Worm (Caenorhabditis elegans) whole organism, L2 larva: ENCODE measurements around the gene K08H10.10.

Experiments used
- C34F6.9 ChIP-seq: fragments of 150-350 bp; optimal IDR thresholded peaks from 2 replicates; lab custom pipeline; 2014; ENCODE audit warnings: missing biosample characterization, missing genetic modification characterization
- F13H6.1 ChIP-seq: sonication (generic microtip); optimal IDR thresholded peaks from 2 replicates; lab custom pipeline; 2016; ENCODE audit warnings: missing genetic modification characterization, missing compliant biosample characterization
- R02D3.7 ChIP-seq: fragments of 150-350 bp; optimal IDR thresholded peaks from 2 replicates; lab custom pipeline; 2014; ENCODE audit warnings: missing biosample characterization, missing genetic modification characterization
- Y55F3AM.14 ChIP-seq: fragments of 200-800 bp; sonication (Bioruptor generic); optimal IDR thresholded peaks from 2 replicates; lab custom pipeline; 2018; ENCODE audit warnings: mild to moderate bottlenecking, missing genetic modification characterization, missing compliant biosample characterization
- ZK546.5 ChIP-seq: sonication (generic microtip); optimal IDR thresholded peaks from 2 replicates; lab custom pipeline; 2017; ENCODE audit warnings: missing biosample characterization, missing genetic modification characterization
- alr-1 ChIP-seq: fragments of 150-350 bp; optimal IDR thresholded peaks from 2 replicates; lab custom pipeline; 2014; ENCODE audit warnings: missing biosample characterization, missing genetic modification characterization
- aly-2 ChIP-seq: fragments of 150-350 bp; optimal IDR thresholded peaks from 2 replicates; lab custom pipeline; 2014; ENCODE audit warnings: missing biosample characterization, missing genetic modification characterization
- ama-1 ChIP-seq: fragments of 150-350 bp; optimal IDR thresholded peaks from 2 replicates; lab custom pipeline; 2018; ENCODE audit warnings: inconsistent platforms
- blmp-1 ChIP-seq: sonication (generic microtip); optimal IDR thresholded peaks from 2 replicates; lab custom pipeline; 2017; ENCODE audit warnings: missing genetic modification characterization, mild to moderate bottlenecking, missing compliant biosample characterization, antibody characterized with exemption, moderate library complexity; ENCODE audit not compliant: insufficient read depth
- ceh-16 ChIP-seq: fragments of 150-350 bp; optimal IDR thresholded peaks from 2 replicates; lab custom pipeline; 2014; ENCODE audit warnings: missing biosample characterization, missing genetic modification characterization
- ceh-82 ChIP-seq: fragments of 150-350 bp; optimal IDR thresholded peaks from 2 replicates; lab custom pipeline; 2014; ENCODE audit warnings: missing biosample characterization, missing genetic modification characterization
- crh-2 ChIP-seq: sonication (generic microtip); optimal IDR thresholded peaks from 2 replicates; lab custom pipeline; 2017; ENCODE audit warnings: missing biosample characterization, missing genetic modification characterization
- dmd-4 ChIP-seq: sonication (generic microtip); optimal IDR thresholded peaks from 2 replicates; lab custom pipeline; 2017; ENCODE audit warnings: missing biosample characterization, missing genetic modification characterization
- egl-27 ChIP-seq: sonication (generic microtip); optimal IDR thresholded peaks from 3 replicates; lab custom pipeline; 2017; ENCODE audit warnings: missing biosample characterization, missing genetic modification reagents, missing genetic modification characterization
- elt-1 ChIP-seq: fragments of 150-350 bp; optimal IDR thresholded peaks from 2 replicates; lab custom pipeline; 2014; ENCODE audit warnings: missing biosample characterization, missing genetic modification characterization
- elt-3 ChIP-seq: sonication (generic microtip); optimal IDR thresholded peaks from 2 replicates; lab custom pipeline; 2017; ENCODE audit warnings: missing biosample characterization, missing genetic modification characterization
- fos-1 ChIP-seq: fragments of 150-350 bp; optimal IDR thresholded peaks from 2 replicates; lab custom pipeline; 2014; ENCODE audit warnings: missing biosample characterization, missing genetic modification characterization
- gmeb-1 ChIP-seq: fragments of 150-350 bp; optimal IDR thresholded peaks from 2 replicates; lab custom pipeline; 2014; ENCODE audit warnings: missing biosample characterization, missing genetic modification characterization
- lin-11 ChIP-seq: fragments of 150-350 bp; sonication (generic microtip); optimal IDR thresholded peaks from 2 replicates; lab custom pipeline; 2014; ENCODE audit warnings: missing biosample characterization, missing genetic modification characterization, inconsistent platforms, mixed read lengths
- lin-13 ChIP-seq: fragments of 150-350 bp; optimal IDR thresholded peaks from 2 replicates; lab custom pipeline; 2014; ENCODE audit warnings: missing biosample characterization, missing genetic modification reagents, missing genetic modification characterization
- lin-39 ChIP-seq: fragments of 150-350 bp; optimal IDR thresholded peaks from 2 replicates; lab custom pipeline; 2014; ENCODE audit warnings: missing biosample characterization, missing genetic modification reagents, missing genetic modification characterization
- lsy-2 ChIP-seq, 2 experiments: fragments of 150-350 bp in 1 of 2; sonication (generic microtip) in 1 of 2; optimal IDR thresholded peaks; 2 replicates each; lab custom pipeline; 2014 to 2017; ENCODE audit warnings: missing biosample characterization in 2 of 2, missing genetic modification characterization in 2 of 2
- mab-5 ChIP-seq: fragments of 150-350 bp; optimal IDR thresholded peaks from 2 replicates; lab custom pipeline; 2014; ENCODE audit warnings: missing biosample characterization, missing genetic modification characterization
- mbf-1 ChIP-seq: sonication (generic microtip); optimal IDR thresholded peaks from 2 replicates; lab custom pipeline; 2017; ENCODE audit warnings: missing biosample characterization, missing genetic modification characterization
- mdl-1 ChIP-seq, 2 experiments: fragments of 150-350 bp in 1 of 2; sonication (generic microtip) in 1 of 2; optimal IDR thresholded peaks; 2 replicates each; lab custom pipeline; 2017; ENCODE audit warnings: missing biosample characterization in 2 of 2, missing genetic modification characterization in 2 of 2
- nhr-10 ChIP-seq: sonication (generic microtip); optimal IDR thresholded peaks from 2 replicates; lab custom pipeline; 2017; ENCODE audit warnings: missing biosample characterization, missing genetic modification characterization
- nhr-11 ChIP-seq: fragments of 150-350 bp; optimal IDR thresholded peaks from 2 replicates; lab custom pipeline; 2014; ENCODE audit warnings: missing biosample characterization, missing genetic modification characterization
- nhr-12 ChIP-seq: fragments of 150-350 bp; optimal IDR thresholded peaks from 2 replicates; lab custom pipeline; 2014; ENCODE audit warnings: missing biosample characterization, missing genetic modification characterization
- nhr-129 ChIP-seq: fragments of 150-350 bp; optimal IDR thresholded peaks from 2 replicates; lab custom pipeline; 2014; ENCODE audit warnings: missing biosample characterization, missing genetic modification characterization
- nhr-21 ChIP-seq: fragments of 150-350 bp; optimal IDR thresholded peaks from 2 replicates; lab custom pipeline; 2014; ENCODE audit warnings: missing biosample characterization, missing genetic modification characterization
- nhr-23 ChIP-seq: fragments of 150-350 bp; optimal IDR thresholded peaks from 2 replicates; lab custom pipeline; 2014; ENCODE audit warnings: missing biosample characterization, missing genetic modification reagents, missing genetic modification characterization
- nhr-237 ChIP-seq: fragments of 150-350 bp; optimal IDR thresholded peaks from 2 replicates; lab custom pipeline; 2014; ENCODE audit warnings: missing biosample characterization, missing genetic modification characterization
- nhr-25 ChIP-seq: fragments of 150-350 bp; sonication (generic microtip); optimal IDR thresholded peaks from 3 replicates; lab custom pipeline; 2014; ENCODE audit warnings: missing biosample characterization, missing genetic modification characterization
- nhr-6 ChIP-seq: fragments of 150-350 bp; optimal IDR thresholded peaks from 2 replicates; lab custom pipeline; 2014; ENCODE audit warnings: missing biosample characterization, missing genetic modification characterization
- nhr-77 ChIP-seq: fragments of 150-350 bp; optimal IDR thresholded peaks from 2 replicates; lab custom pipeline; 2014; ENCODE audit warnings: missing biosample characterization, missing genetic modification characterization
- peb-1 ChIP-seq: fragments of 150-350 bp; optimal IDR thresholded peaks from 2 replicates; lab custom pipeline; 2014; ENCODE audit warnings: missing biosample characterization, missing genetic modification characterization
- sem-4 ChIP-seq: fragments of 150-350 bp; optimal IDR thresholded peaks from 2 replicates; lab custom pipeline; 2014; ENCODE audit warnings: missing biosample characterization, missing genetic modification reagents, missing genetic modification characterization
- skn-1 ChIP-seq: sonication (generic microtip); optimal IDR thresholded peaks from 2 replicates; lab custom pipeline; 2017; ENCODE audit warnings: missing biosample characterization, missing genetic modification characterization
- sma-3 ChIP-seq: sonication (generic microtip); optimal IDR thresholded peaks from 2 replicates; lab custom pipeline; 2016; ENCODE audit warnings: missing genetic modification reagents, missing genetic modification characterization, missing compliant biosample characterization
- sma-9 ChIP-seq, 2 experiments: fragments of 150-350 bp in 1 of 2; sonication (generic microtip) in 1 of 2; optimal IDR thresholded peaks; 2 replicates each; lab custom pipeline; 2014 to 2016; ENCODE audit warnings: missing genetic modification characterization in 2 of 2, mild to moderate bottlenecking in 1 of 2, missing biosample characterization in 1 of 2, missing compliant biosample characterization in 1 of 2, missing genetic modification reagents in 1 of 2, moderate library complexity in 1 of 2
- snpc-4 ChIP-seq: fragments of 150-350 bp; optimal IDR thresholded peaks from 2 replicates; lab custom pipeline; 2014; ENCODE audit warnings: missing biosample characterization, missing genetic modification characterization
- unc-39 ChIP-seq: fragments of 150-350 bp; optimal IDR thresholded peaks from 2 replicates; lab custom pipeline; 2014; ENCODE audit warnings: missing biosample characterization, missing genetic modification characterization
- unc-55 ChIP-seq: fragments of 150-350 bp; sonication (generic microtip); optimal IDR thresholded peaks from 3 replicates; lab custom pipeline; 2014; ENCODE audit warnings: missing biosample characterization, missing genetic modification reagents, missing genetic modification characterization
- unc-62 ChIP-seq: fragments of 150-350 bp; optimal IDR thresholded peaks from 2 replicates; lab custom pipeline; 2014; ENCODE audit warnings: missing biosample characterization, missing genetic modification reagents, missing genetic modification characterization
- zag-1 ChIP-seq: fragments of 150-350 bp; optimal IDR thresholded peaks from 2 replicates; lab custom pipeline; 2014; ENCODE audit warnings: missing biosample characterization, missing genetic modification characterization
- ztf-1 ChIP-seq: fragments of 200-800 bp; sonication (Bioruptor generic); conservative IDR thresholded peaks from 2 replicates; pipeline ENCODE4 v1.3.6; 2022; ENCODE audit warnings: missing genetic modification characterization, missing compliant biosample characterization
- ztf-11 ChIP-seq: sonication (generic microtip); optimal IDR thresholded peaks from 2 replicates; lab custom pipeline; 2017; ENCODE audit warnings: missing biosample characterization, missing genetic modification characterization
- ztf-4 ChIP-seq: fragments of 150-350 bp; optimal IDR thresholded peaks from 2 replicates; lab custom pipeline; 2014; ENCODE audit warnings: missing biosample characterization, missing genetic modification characterization

Gene K08H10.10

ce11 chrV:9991610-9992009 lies 9.2 kb upstream of the K08H10.10 start, which contains the start of the genes rde-1 and trpp-6:
Gene rde-1 (minus strand): TSS chrV:9991642.
Gene trpp-6 (plus strand): TSS chrV:9991895.
- TF ChIP-seq unc-55 (peak; percentile 55), C34F6.9 (peak; percentile 35), gmeb-1 (peak; percentile 15), blmp-1 (no peak)

ce11 chrV:9995791-9996190 lies 5.1 kb upstream of the K08H10.10 start, which contains the start of gene K08H10.6:
Gene K08H10.6 (minus strand): TSS chrV:9995891.
- no peak for TF ChIP-seq blmp-1
- no peak for TF ChIP-seq R02D3.7 (tag; lab: Kevin White, UChicago)
- TF ChIP-seq ztf-1: no peak
- TF ChIP-seq snpc-4 (tag; lab: Kevin White, UChicago): no peak
- no peak for TF ChIP-seq mab-5 (tag; lab: Kevin White, UChicago)
- no peak for TF ChIP-seq ceh-82 (tag; lab: Kevin White, UChicago)
- no peak for TF ChIP-seq ama-1
- TF ChIP-seq sma-9 (GFP tag; optimal IDR thresholded peaks at IDR 0.05; lab: Kevin White, UChicago): no peak
- no peak for TF ChIP-seq sma-9 (tag; optimal IDR thresholded peaks at IDR 0.05; lab: Kevin White, UChicago)
- no peak for TF ChIP-seq elt-1 (tag; lab: Kevin White, UChicago)
- no peak for TF ChIP-seq peb-1 (tag; lab: Kevin White, UChicago)
- TF ChIP-seq nhr-6 (tag; lab: Kevin White, UChicago): no peak
- no peak for TF ChIP-seq ceh-16 (tag; lab: Kevin White, UChicago)
- no peak for TF ChIP-seq ztf-4 (tag; lab: Kevin White, UChicago)
- no peak for TF ChIP-seq F13H6.1 (tag; lab: Kevin White, UChicago)
- TF ChIP-seq dmd-4 (tag; lab: Kevin White, UChicago): no peak
- TF ChIP-seq aly-2: no peak
- no peak for TF ChIP-seq nhr-11 (tag; lab: Kevin White, UChicago)
- TF ChIP-seq egl-27 (tag; lab: Kevin White, UChicago): no peak
- no peak for TF ChIP-seq Y55F3AM.14
- TF ChIP-seq unc-55: no peak

- no peak for TF ChIP-seq ceh-82 (tag; lab: Kevin White, UChicago)
- TF ChIP-seq nhr-77 (tag; lab: Kevin White, UChicago): no peak
- no peak for TF ChIP-seq lin-11
- TF ChIP-seq nhr-25 (tag; lab: Kevin White, UChicago): peak; percentile 60
- no peak for TF ChIP-seq ztf-11
- peak; percentile 55 for TF ChIP-seq blmp-1
- TF ChIP-seq gmeb-1: no peak
- no peak for TF ChIP-seq nhr-23
- TF ChIP-seq ama-1: no peak
- TF ChIP-seq ceh-16 (tag; lab: Kevin White, UChicago): no peak
- no peak for TF ChIP-seq mbf-1 (tag; lab: Kevin White, UChicago)
- no peak for TF ChIP-seq unc-39 (tag; lab: Kevin White, UChicago)
- no peak for TF ChIP-seq nhr-237 (tag; lab: Kevin White, UChicago)
- TF ChIP-seq ztf-1: no peak
- no peak for TF ChIP-seq peb-1 (tag; lab: Kevin White, UChicago)
- no peak for TF ChIP-seq lin-39 (tag; lab: Kevin White, UChicago)
- TF ChIP-seq ztf-4 (tag; lab: Kevin White, UChicago): no peak
- no peak for TF ChIP-seq ZK546.5 (tag; lab: Kevin White, UChicago)
- no peak for TF ChIP-seq sem-4 (tag; lab: Kevin White, UChicago)
- TF ChIP-seq F13H6.1 (tag; lab: Kevin White, UChicago): no peak
- no peak for TF ChIP-seq elt-1 (tag; lab: Kevin White, UChicago)
- TF ChIP-seq nhr-10: no peak
- no peak for TF ChIP-seq egl-27 (tag; lab: Kevin White, UChicago)
- TF ChIP-seq sma-3 (GFP tag; lab: Kevin White, UChicago): no peak
- TF ChIP-seq alr-1 (tag; lab: Kevin White, UChicago): no peak
- no peak for TF ChIP-seq mab-5 (tag; lab: Kevin White, UChicago)
- no peak for TF ChIP-seq lin-13 (GFP tag; lab: Kevin White, UChicago)
- no peak for TF ChIP-seq lsy-2 (tag; optimal IDR thresholded peaks at IDR 0.05; lab: Kevin White, UChicago)
- TF ChIP-seq crh-2 (tag; lab: Kevin White, UChicago): peak; percentile 38
- TF ChIP-seq unc-62 (GFP tag; lab: Kevin White, UChicago): no peak
- TF ChIP-seq skn-1: no peak
- no peak for TF ChIP-seq R02D3.7 (tag; lab: Kevin White, UChicago)
- TF ChIP-seq Y55F3AM.14: no peak
- no peak for TF ChIP-seq aly-2
- TF ChIP-seq mdl-1 (tag; optimal IDR thresholded peaks at IDR 0.05; lab: Kevin White, UChicago): no peak
- TF ChIP-seq nhr-21 (tag; lab: Kevin White, UChicago): no peak
- TF ChIP-seq C34F6.9: no peak
- TF ChIP-seq nhr-129 (tag; lab: Kevin White, UChicago): peak; percentile 12
- TF ChIP-seq dmd-4 (tag; lab: Kevin White, UChicago): no peak
- TF ChIP-seq elt-3: no peak
- TF ChIP-seq fos-1: no peak
- peak; percentile 52 for TF ChIP-seq sma-9 (GFP tag; optimal IDR thresholded peaks at IDR 0.05; lab: Kevin White, UChicago)
- no peak for TF ChIP-seq sma-9 (tag; optimal IDR thresholded peaks at IDR 0.05; lab: Kevin White, UChicago)
- TF ChIP-seq zag-1: no peak
- no peak for TF ChIP-seq unc-55
- TF ChIP-seq nhr-6 (tag; lab: Kevin White, UChicago): peak; percentile 41
- no peak for TF ChIP-seq nhr-12 (tag; lab: Kevin White, UChicago)
These were observed 1.9 kb downstream of the K08H10.10 start for ce11 chrV:10002720-10003119.
